Worm (Caenorhabditis elegans): ENCODE results near the gene ZK632.9.

ZK632.9 gene

ce11 chrIII:9830502-9830901 is 5.3 kb upstream of the ZK632.9 start, which contains the start of gene ZK632.12:
Gene ZK632.12 (plus strand): TSS chrIII:9830802.
- TF ChIP-seq nhr-23 (tag; optimal IDR thresholded peaks at IDR 0.05), result no peak
- TF ChIP-seq nhr-237 (tag; optimal IDR thresholded peaks at IDR 0.05), result no peak
- TF ChIP-seq elt-3 (tag; optimal IDR thresholded peaks at IDR 0.05), result no peak
- TF ChIP-seq pha-4 (tag; optimal IDR thresholded peaks at IDR 0.05), result peak; percentile 39
- TF ChIP-seq nhr-43 (tag; optimal IDR thresholded peaks at IDR 0.05; ENCODE audit: poor library complexity, severe bottlenecking), result no peak

DNA sequence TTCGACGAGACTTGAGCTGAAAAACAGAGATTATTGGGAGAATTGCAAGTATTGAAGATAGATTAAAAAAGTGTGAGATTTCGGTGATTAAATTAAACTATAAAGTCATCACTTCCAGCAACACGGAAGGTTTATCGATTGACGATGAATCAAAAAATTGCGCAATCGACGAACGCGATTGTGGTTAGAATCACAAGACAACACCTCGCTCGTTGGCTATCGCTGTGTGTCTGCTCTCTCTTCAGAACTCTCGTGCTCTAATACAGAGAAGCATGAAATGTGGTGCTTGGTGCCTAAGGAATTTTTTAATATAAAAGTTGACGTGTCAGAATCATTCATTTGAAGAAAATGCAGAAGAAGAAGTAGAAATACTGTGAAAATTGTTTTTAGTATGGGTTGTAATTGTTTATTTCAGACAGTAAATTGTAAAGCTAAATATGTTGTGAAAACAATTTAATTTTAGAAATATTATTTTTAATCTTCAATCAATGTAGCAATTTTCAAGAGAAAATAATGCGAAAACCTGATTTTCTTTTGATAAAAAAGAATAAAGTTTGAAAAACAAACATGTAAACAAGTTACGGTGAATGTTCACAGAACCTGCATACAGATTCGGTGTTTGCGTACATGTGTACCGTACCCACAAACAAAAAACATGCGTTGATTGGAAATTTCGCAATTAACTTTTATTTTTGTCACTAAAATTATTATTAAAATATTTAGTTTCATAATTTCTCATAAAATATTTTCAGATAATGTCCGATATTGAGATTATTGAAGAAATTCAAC is 2.1 kb upstream of the ZK632.9 start, which contains the start of the genes ZK632.10 and ZK632.11:
Gene ZK632.10 (minus strand): TSS at position 560 of the 789 bp plus-strand sequence.
Gene ZK632.11 (plus strand): TSS at position 753 of the 789 bp plus-strand sequence.
- TF ChIP-seq elt-3 (tag; optimal IDR thresholded peaks at IDR 0.05), result no peak
- no peak for TF ChIP-seq ztf-4 (tag; optimal IDR thresholded peaks at IDR 0.05)
- no peak for TF ChIP-seq ceh-9 (tag; optimal IDR thresholded peaks at IDR 0.05)
- no peak for TF ChIP-seq nhr-28 (tag; optimal IDR thresholded peaks at IDR 0.05)
- TF ChIP-seq egl-5 (tag; optimal IDR thresholded peaks at IDR 0.05), result peak; percentile 1
- peak; percentile 11 for TF ChIP-seq pqm-1 (tag; optimal IDR thresholded peaks at IDR 0.05)
- peak; percentile 50 for TF ChIP-seq ceh-28 (tag; optimal IDR thresholded peaks at IDR 0.05)
- no peak for TF ChIP-seq unc-39 (tag; optimal IDR thresholded peaks at IDR 0.05)
- TF ChIP-seq skn-1 (tag; optimal IDR thresholded peaks at IDR 0.05), result peak; percentile 13
- no peak for TF ChIP-seq zag-1 (tag; optimal IDR thresholded peaks at IDR 0.05)
- TF ChIP-seq nhr-76 (tag; optimal IDR thresholded peaks at IDR 0.05), result no peak
- peak; percentile 15 for TF ChIP-seq lin-39 (tag; optimal IDR thresholded peaks at IDR 0.05)
- no peak for TF ChIP-seq lsy-12 (tag; optimal IDR thresholded peaks at IDR 0.05)
- TF ChIP-seq snpc-4 (tag; optimal IDR thresholded peaks at IDR 0.05), result peak; percentile 45
- TF ChIP-seq hmg-11 (tag; optimal IDR thresholded peaks at IDR 0.05), result peak; percentile 41
- peak; percentile 57 for TF ChIP-seq lin-15B (tag; optimal IDR thresholded peaks at IDR 0.05)
- no peak for TF ChIP-seq nhr-43 (tag; optimal IDR thresholded peaks at IDR 0.05; ENCODE audit: poor library complexity, severe bottlenecking)
- peak; percentile 91 for TF ChIP-seq nfya-1 (tag; optimal IDR thresholded peaks at IDR 0.05; ENCODE audit: insufficient read depth)
- peak; percentile 34 for TF ChIP-seq nhr-23 (tag; optimal IDR thresholded peaks at IDR 0.05)
- peak; percentile 99 for TF ChIP-seq pha-4 (tag; optimal IDR thresholded peaks at IDR 0.05)
- no peak for TF ChIP-seq ceh-82 (tag; optimal IDR thresholded peaks at IDR 0.05)
- peak; percentile 23 for TF ChIP-seq elt-2 (tag; optimal IDR thresholded peaks at IDR 0.05)
- no peak for TF ChIP-seq nhr-25 (tag; optimal IDR thresholded peaks at IDR 0.05)
- no peak for TF ChIP-seq sea-2 (GFP tag; optimal IDR thresholded peaks at IDR 0.05)

DNA sequence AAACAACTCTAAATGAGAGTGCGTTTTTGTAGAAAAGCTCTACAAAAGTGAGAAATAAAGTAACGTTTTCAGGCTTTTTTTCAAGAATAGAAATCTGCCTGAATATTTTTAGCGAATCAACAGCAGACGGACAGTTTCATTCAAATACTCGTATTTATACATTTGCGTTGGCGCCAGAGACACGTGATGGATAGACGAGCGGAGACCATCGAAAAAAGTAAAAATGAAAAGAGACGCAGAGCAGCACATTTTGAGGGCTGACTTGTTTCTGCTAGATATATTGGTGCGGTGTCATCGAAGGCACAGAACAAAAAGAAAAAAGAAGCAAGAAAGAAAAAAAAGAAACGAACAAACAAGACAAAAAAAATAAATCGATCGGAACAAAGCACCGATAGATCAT is 773 bp upstream of the ZK632.9 start:
- TF ChIP-seq ztf-11 (tag; optimal IDR thresholded peaks at IDR 0.05) (no peak), mdl-1 (tag; optimal IDR thresholded peaks at IDR 0.05) (no peak), fkh-2 (tag; optimal IDR thresholded peaks at IDR 0.05) (no peak), pqm-1 (tag; optimal IDR thresholded peaks at IDR 0.05) (peak; percentile 7), ceh-16 (tag; optimal IDR thresholded peaks at IDR 0.05) (no peak), fkh-10 (GFP tag; optimal IDR thresholded peaks at IDR 0.05) (no peak), eor-1 (tag; optimal IDR thresholded peaks at IDR 0.05) (no peak), mml-1 (tag; optimal IDR thresholded peaks at IDR 0.05) (no peak), aly-2 (tag; optimal IDR thresholded peaks at IDR 0.05) (no peak), nhr-23 (tag; optimal IDR thresholded peaks at IDR 0.05) (no peak), tbx-2 (tag; optimal IDR thresholded peaks at IDR 0.05) (no peak), elt-2 (tag; optimal IDR thresholded peaks at IDR 0.05) (peak; percentile 27), elt-1 (tag; optimal IDR thresholded peaks at IDR 0.05) (no peak), ztf-4 (tag; optimal IDR thresholded peaks at IDR 0.05) (no peak), snpc-4 (tag; optimal IDR thresholded peaks at IDR 0.05) (peak; percentile 16), nhr-77 (tag; optimal IDR thresholded peaks at IDR 0.05) (no peak), unc-62 (GFP tag; optimal IDR thresholded peaks at IDR 0.05) (no peak), elt-3 (tag; optimal IDR thresholded peaks at IDR 0.05) (no peak), nhr-43 (tag; optimal IDR thresholded peaks at IDR 0.05; ENCODE audit: poor library complexity, severe bottlenecking) (peak; percentile 11), zag-1 (tag; optimal IDR thresholded peaks at IDR 0.05) (no peak), nhr-11 (tag; optimal IDR thresholded peaks at IDR 0.05) (no peak), ceh-28 (tag; optimal IDR thresholded peaks at IDR 0.05) (no peak), nhr-67 (tag; optimal IDR thresholded peaks at IDR 0.05) (no peak), egl-5 (tag; optimal IDR thresholded peaks at IDR 0.05) (no peak), hmg-11 (tag; optimal IDR thresholded peaks at IDR 0.05) (peak; percentile 2), nhr-76 (tag; optimal IDR thresholded peaks at IDR 0.05) (no peak), nhr-25 (tag; optimal IDR thresholded peaks at IDR 0.05) (no peak), nhr-237 (tag; optimal IDR thresholded peaks at IDR 0.05) (no peak), skn-1 (tag; optimal IDR thresholded peaks at IDR 0.05) (peak; percentile 3), daf-12 (tag; optimal IDR thresholded peaks at IDR 0.05) (no peak), R02D3.7 (tag; optimal IDR thresholded peaks at IDR 0.05) (no peak), sea-2 (GFP tag; optimal IDR thresholded peaks at IDR 0.05) (no peak), egl-27 (tag; optimal IDR thresholded peaks at IDR 0.05) (no peak), ceh-82 (tag; optimal IDR thresholded peaks at IDR 0.05) (no peak), nhr-12 (tag; optimal IDR thresholded peaks at IDR 0.05) (no peak), fos-1 (tag; optimal IDR thresholded peaks at IDR 0.05) (no peak), ZK546.5 (tag; optimal IDR thresholded peaks at IDR 0.05) (no peak), lsy-12 (tag; optimal IDR thresholded peaks at IDR 0.05) (peak; percentile 28), ceh-9 (tag; optimal IDR thresholded peaks at IDR 0.05) (no peak), nhr-28 (tag; optimal IDR thresholded peaks at IDR 0.05) (no peak)

All from whole organism, L3 larva.